Worm (Caenorhabditis elegans): ENCODE measurements around the gene Y54E2A.9.

ce11 chrII:14818376-14818775 is 32.6 kb upstream of the Y54E2A.9 start, which contains the start of gene nhr-61:
- TF ChIP-seq klf-2 (GFP tag; conservative IDR thresholded peaks at IDR 0.05) (no peak), T22C8.4 (GFP tag; IDR thresholded peaks at IDR 0.05) (no peak)

Data from whole organism, midembryonic.